Worm (Caenorhabditis elegans): ENCODE measurements around the gene sel-11.

ce11 chrV:11789474-11789873 is 22.3 kb downstream of the sel-11 start, which contains the start of gene D2023.1:
- TF ChIP-seq ceh-16 (tag; optimal IDR thresholded peaks at IDR 0.05) (no peak), nhr-12 (tag; optimal IDR thresholded peaks at IDR 0.05) (no peak), nhr-11 (tag; optimal IDR thresholded peaks at IDR 0.05) (no peak)
